Worm (Caenorhabditis elegans): Measurements from ENCODE around the gene C30G12.1.

- TF ChIP-seq nhr-25 (tag; optimal IDR thresholded peaks at IDR 0.05) = no peak
- no peak for TF ChIP-seq unc-39 (tag; optimal IDR thresholded peaks at IDR 0.05)
- no peak for TF ChIP-seq F13H6.1 (tag; optimal IDR thresholded peaks at IDR 0.05)
- no peak for TF ChIP-seq lin-13 (GFP tag; optimal IDR thresholded peaks at IDR 0.05)
- no peak for TF ChIP-seq aly-2 (tag; optimal IDR thresholded peaks at IDR 0.05)
- no peak for TF ChIP-seq skn-1 (tag; optimal IDR thresholded peaks at IDR 0.05)
- TF ChIP-seq ama-1 (optimal IDR thresholded peaks at IDR 0.05) = no peak
- TF ChIP-seq Y55F3AM.14 (GFP tag; optimal IDR thresholded peaks at IDR 0.05) = no peak
- no peak for TF ChIP-seq peb-1 (tag; optimal IDR thresholded peaks at IDR 0.05)
- TF ChIP-seq mab-5 (tag; optimal IDR thresholded peaks at IDR 0.05) = peak; percentile 69
- no peak for TF ChIP-seq ceh-16 (tag; optimal IDR thresholded peaks at IDR 0.05)
Observed at ce11 chrII:7287709-7288108, 11.4 kb upstream of the C30G12.1 start.

Measured in whole organism, L2 larva.